Fruit fly (Drosophila melanogaster): ENCODE data around the gene vari.

DNA sequence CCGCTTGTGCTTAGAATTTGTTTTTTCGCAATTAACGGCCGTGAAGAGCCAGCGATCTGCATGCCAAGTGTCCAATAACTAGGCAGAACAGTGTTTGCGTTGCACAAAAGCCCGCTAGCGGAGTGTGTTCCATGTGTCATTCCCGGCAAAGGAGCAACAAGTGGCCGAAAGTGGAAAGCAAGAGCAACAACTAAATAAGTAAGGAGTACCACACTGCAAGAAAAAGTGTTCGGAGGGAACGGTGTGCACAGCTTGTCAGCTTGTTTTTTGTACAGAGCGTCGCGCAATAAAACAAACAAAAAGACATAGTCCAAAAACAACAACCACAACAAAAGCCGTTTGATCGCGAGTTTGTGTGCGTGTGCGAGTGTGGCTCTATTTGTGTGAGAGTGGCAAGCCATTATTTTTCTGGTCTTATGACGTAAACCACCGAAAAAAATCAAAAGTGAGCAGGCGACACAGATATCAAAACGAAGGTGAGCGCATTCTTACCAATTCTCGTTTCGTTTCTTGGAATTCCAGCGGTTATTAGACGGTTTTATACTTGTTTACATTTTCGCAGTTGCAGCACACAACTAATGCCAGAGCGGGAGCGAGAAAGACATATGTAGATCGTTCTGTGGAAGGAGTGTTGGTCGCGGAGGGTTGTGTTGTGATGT lies 38.5 kb downstream of the vari start:
- TF ChIP-seq psq (optimal IDR thresholded peaks at IDR 0.05) (no peak), ttk (optimal IDR thresholded peaks at IDR 0.05) (no peak)

Measured in Kc167 (cell line).